Fruit fly (Drosophila melanogaster): ENCODE measurements around the gene Gtpx.

dm6 chr3L:3316441-3316840 lies 9.6 kb upstream of the Gtpx start, which contains the start of gene Drsl5:
- TF ChIP-seq toe (GFP tag; optimal IDR thresholded peaks at IDR 0.05) (no peak), Hr96 (GFP tag; optimal IDR thresholded peaks at IDR 0.05) (no peak), CG33017 (tag; optimal IDR thresholded peaks at IDR 0.05) (no peak), bab1 (GFP tag; optimal IDR thresholded peaks at IDR 0.05) (no peak)

Measured in whole organism, adult.